Worm (Caenorhabditis elegans): Measurements from ENCODE around the gene scvp-1.

Gene scvp-1

ce11 chrV:10954832-10955231 is 23.7 kb upstream of the scvp-1 start, which contains the start of gene F17C11.6:
Gene F17C11.6 (plus strand): TSS chrV:10955121.
- TF ChIP-seq zip-4 (GFP tag; optimal IDR thresholded peaks at IDR 0.05) (no peak), ceh-63 (GFP tag; optimal IDR thresholded peaks at IDR 0.05) (no peak), lin-13 (GFP tag; optimal IDR thresholded peaks at IDR 0.05) (no peak)

DNA sequence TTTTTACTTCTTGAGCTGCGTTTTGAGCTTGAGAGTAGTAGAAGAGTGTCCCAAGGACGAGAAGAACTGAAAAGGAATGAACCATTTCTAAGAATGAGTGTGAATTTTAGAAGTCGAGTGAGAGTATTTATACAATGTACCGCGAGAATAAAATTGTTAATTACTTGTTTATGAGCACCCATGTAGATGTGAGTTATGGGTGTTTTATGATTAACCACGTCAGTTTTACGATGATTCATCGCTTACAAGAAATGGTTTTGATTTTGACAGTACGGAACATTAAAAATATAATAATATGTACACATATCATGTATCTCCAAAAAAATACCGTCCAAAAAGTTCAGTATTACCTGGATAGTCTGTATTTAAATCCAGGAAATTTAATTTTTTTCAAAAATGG is 23.2 kb upstream of the scvp-1 start, which contains the start of gene clec-221:
TSS of gene clec-221 (minus strand) at position 101 of the 400 bp plus-strand sequence.
- TF ChIP-seq hpl-2 (GFP tag; optimal IDR thresholded peaks at IDR 0.05) (no peak), mdl-1 (tag; optimal IDR thresholded peaks at IDR 0.05) (no peak), pqm-1 (tag; optimal IDR thresholded peaks at IDR 0.05) (no peak), ceh-82 (tag; optimal IDR thresholded peaks at IDR 0.05) (no peak), ceh-90 (tag; optimal IDR thresholded peaks at IDR 0.05) (no peak), nhr-84 (tag; optimal IDR thresholded peaks at IDR 0.05) (no peak), tbx-2 (tag; optimal IDR thresholded peaks at IDR 0.05) (no peak)

DNA sequence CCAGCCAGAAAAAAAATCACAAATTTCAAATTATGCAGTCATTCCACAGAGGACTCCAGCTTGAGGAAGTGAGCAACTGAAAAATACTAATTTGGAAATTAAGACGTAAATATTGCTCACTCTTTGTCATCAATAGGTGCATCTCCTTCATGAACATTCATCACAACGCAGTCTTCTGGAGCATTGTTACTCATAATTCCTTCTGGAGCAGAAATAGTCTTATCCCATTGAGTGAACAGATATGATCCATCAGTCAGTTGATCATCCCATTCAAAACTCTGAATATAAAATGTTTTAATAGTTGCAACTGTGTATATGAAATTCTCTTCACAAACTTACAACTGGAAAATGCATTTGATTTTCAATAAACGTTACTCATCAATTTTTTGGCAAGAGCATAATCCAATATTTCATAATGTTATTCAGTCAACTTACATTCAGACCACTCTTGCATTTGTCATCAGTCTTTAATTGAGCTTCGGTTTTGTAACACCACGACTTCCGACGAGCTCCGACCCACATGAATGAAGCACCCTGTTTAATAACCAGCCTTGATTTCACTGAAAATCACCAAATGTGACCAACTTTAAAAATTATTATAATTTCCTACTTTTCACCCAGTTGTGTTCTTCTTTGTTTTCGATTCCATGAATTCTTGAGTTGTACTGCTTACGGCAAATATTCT is 22.5 kb upstream of the scvp-1 start:
- no peak for TF ChIP-seq zip-4 (GFP tag; optimal IDR thresholded peaks at IDR 0.05)
- peak; percentile 19 for TF ChIP-seq ztf-4 (tag; optimal IDR thresholded peaks at IDR 0.05)
- peak; percentile 51 for TF ChIP-seq nhr-85 (tag)
- TF ChIP-seq lir-3 (tag; optimal IDR thresholded peaks at IDR 0.05; ENCODE audit: poor library complexity) = peak; percentile 50
- peak in 1 of 2 experiments; percentile 4 for TF ChIP-seq efl-1 (optimal IDR thresholded peaks at IDR 0.05)
- peak in 1 of 2 experiments; percentile 80 for TF ChIP-seq efl-1 (GFP tag; optimal IDR thresholded peaks at IDR 0.05 in 1 of 2)
- TF ChIP-seq xbp-1 (tag; optimal IDR thresholded peaks at IDR 0.05) = peak; percentile 4
- TF ChIP-seq nhr-19 (GFP tag; conservative IDR thresholded peaks at IDR 0.05) = 0 out of 2 replicates have a peak, but pooled peaks have one; percentile 20
- TF ChIP-seq fkh-4 (tag; optimal IDR thresholded peaks at IDR 0.05; ENCODE audit: borderline replicate concordance) = no peak
- TF ChIP-seq elt-2 (tag; optimal IDR thresholded peaks at IDR 0.05) = no peak
- TF ChIP-seq ceh-88 (GFP tag; IDR thresholded peaks at IDR 0.05) = 0 out of 2 replicates have a peak, but pooled peaks have one; percentile 21
- TF ChIP-seq nhr-90 (tag; optimal IDR thresholded peaks at IDR 0.05; ENCODE audit: poor library complexity) = peak; percentile 34
- TF ChIP-seq nhr-20 (tag; optimal IDR thresholded peaks at IDR 0.05) = peak; percentile 41
- TF ChIP-seq nhr-71 (tag; optimal IDR thresholded peaks at IDR 0.05) = peak; percentile 67
- TF ChIP-seq lin-35 (GFP tag; optimal IDR thresholded peaks at IDR 0.05) = peak in 1 of 2 experiments; percentile 19
- TF ChIP-seq snu-23 (GFP tag; optimal IDR thresholded peaks at IDR 0.05) = peak; percentile 38
- TF ChIP-seq nhr-47 (tag; optimal IDR thresholded peaks at IDR 0.05) = peak; percentile 47
- no peak for TF ChIP-seq aha-1 (tag; optimal IDR thresholded peaks at IDR 0.05)

DNA sequence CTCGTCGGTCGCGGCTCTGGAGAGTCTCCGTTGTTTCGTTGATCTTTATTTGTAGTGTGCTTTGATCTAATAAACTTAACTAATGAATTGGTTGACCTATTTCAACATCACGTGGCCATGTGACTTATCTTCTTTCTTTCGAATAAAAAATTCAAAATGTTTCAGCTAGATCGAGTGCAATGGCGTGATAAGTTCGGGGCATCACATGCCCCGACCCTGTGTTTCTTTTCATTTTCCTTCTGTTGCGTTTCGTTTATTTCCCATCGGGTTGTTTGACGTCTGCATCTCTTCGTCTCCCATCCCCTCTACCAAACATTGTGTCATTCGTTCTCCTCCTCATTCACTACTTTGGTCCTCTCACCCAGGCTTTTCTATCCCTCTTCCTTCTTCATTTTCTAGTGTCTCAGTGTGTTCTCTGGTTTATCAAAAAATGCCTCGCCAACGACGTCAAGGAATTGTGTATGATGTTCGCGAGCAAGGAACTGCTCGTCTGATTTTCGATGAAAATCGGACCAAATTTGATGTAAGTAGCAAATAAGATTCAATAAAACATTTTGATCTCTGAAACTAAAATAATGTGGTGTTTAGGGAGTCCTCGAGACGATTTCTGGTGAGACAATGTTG is 20.7 kb upstream of the scvp-1 start, which contains the start of gene F17C11.4:
TSS of gene F17C11.4 (plus strand) at position 206 of the 624 bp plus-strand sequence.
- TF ChIP-seq dpl-1 (GFP tag; optimal IDR thresholded peaks at IDR 0.05) (peak; percentile 48 to 63 (median 55)), mef-2 (tag; optimal IDR thresholded peaks at IDR 0.05) (peak; percentile 62), nhr-20 (tag; optimal IDR thresholded peaks at IDR 0.05) (peak; percentile 97), sox-4 (tag; optimal IDR thresholded peaks at IDR 0.05) (no peak), tbx-2 (tag; optimal IDR thresholded peaks at IDR 0.05) (peak; percentile 88), C34B4.2 (tag; optimal IDR thresholded peaks at IDR 0.05) (no peak), ceh-90 (tag; optimal IDR thresholded peaks at IDR 0.05) (no peak), nhr-84 (tag; optimal IDR thresholded peaks at IDR 0.05) (no peak), ces-1 (GFP tag; optimal IDR thresholded peaks at IDR 0.05) (no peak), lin-14 (GFP tag; optimal IDR thresholded peaks at IDR 0.05) (peak; percentile 96), efl-3 (GFP tag; optimal IDR thresholded peaks at IDR 0.05) (no peak), snu-23 (GFP tag; optimal IDR thresholded peaks at IDR 0.05) (peak; percentile 95), lin-13 (GFP tag; optimal IDR thresholded peaks at IDR 0.05) (peak; percentile 78), pax-3 (tag; optimal IDR thresholded peaks at IDR 0.05) (no peak), Y116A8C.19 (tag; optimal IDR thresholded peaks at IDR 0.05; ENCODE audit: borderline replicate concordance) (no peak), nhr-237 (tag; optimal IDR thresholded peaks at IDR 0.05) (no peak), vab-15 (tag; optimal IDR thresholded peaks at IDR 0.05) (peak; percentile 98), hlh-17 (GFP tag; optimal IDR thresholded peaks at IDR 0.05; ENCODE audit: borderline replicate concordance) (no peak), aha-1 (tag; optimal IDR thresholded peaks at IDR 0.05) (no peak), dsc-1 (tag; optimal IDR thresholded peaks at IDR 0.05) (peak; percentile 67), nhr-77 (tag; optimal IDR thresholded peaks at IDR 0.05) (peak; percentile 2), nhr-76 (tag; optimal IDR thresholded peaks at IDR 0.05) (no peak), C16A3.4 (tag; optimal IDR thresholded peaks at IDR 0.05) (peak; percentile 66), nhr-19 (GFP tag; conservative IDR thresholded peaks at IDR 0.05) (peak; percentile 96), mab-9 (GFP tag; IDR thresholded peaks at IDR 0.05) (peak; percentile 54; the same call in 1 of the 2 replicates)

Measured in whole organism, L1 larva.